Worm (Caenorhabditis elegans) whole organism, young adult: ENCODE measurements around the gene brf-1.

Experiments used
- D2030.7 ChIP-seq: fragments of 200-800 bp; sonication (Bioruptor generic); IDR thresholded peaks from 2 replicates; pipeline ENCODE4 v1.3.6; 2022; ENCODE audit warnings: missing genetic modification reagents, missing genetic modification characterization, missing compliant biosample characterization
- F10E7.11 ChIP-seq: sonication (generic microtip); optimal IDR thresholded peaks from 2 replicates; lab custom pipeline; 2017; ENCODE audit warnings: mild to moderate bottlenecking, missing genetic modification characterization, moderate library complexity, missing compliant biosample characterization
- F22D6.2 ChIP-seq: sonication (generic microtip); optimal IDR thresholded peaks from 2 replicates; lab custom pipeline; 2016; ENCODE audit warnings: mild to moderate bottlenecking, missing genetic modification characterization, missing compliant biosample characterization
- F33H1.4 ChIP-seq: fragments of 200-800 bp; sonication (Bioruptor generic); IDR thresholded peaks from 2 replicates; pipeline ENCODE4 v1.3.6; 2022; ENCODE audit warnings: missing genetic modification reagents, missing genetic modification characterization, missing compliant biosample characterization
- F37B4.10 ChIP-seq: fragments of 200-800 bp; sonication (Bioruptor generic); IDR thresholded peaks from 2 replicates; pipeline ENCODE4 v1.3.6; 2022; ENCODE audit warnings: missing genetic modification characterization, missing compliant biosample characterization
- F57C9.4 ChIP-seq: sonication (generic microtip); optimal IDR thresholded peaks from 2 replicates; lab custom pipeline; 2017; ENCODE audit warnings: mild to moderate bottlenecking, missing genetic modification characterization, missing compliant biosample characterization
- K12H6.12 ChIP-seq: fragments of 200-800 bp; sonication (Bioruptor generic); optimal IDR thresholded peaks from 2 replicates; lab custom pipeline; 2018; ENCODE audit warnings: mild to moderate bottlenecking, missing genetic modification characterization, missing compliant biosample characterization
- T07F8.4 ChIP-seq: sonication (generic microtip); optimal IDR thresholded peaks from 2 replicates; lab custom pipeline; 2016; ENCODE audit warnings: mild to moderate bottlenecking, missing genetic modification characterization, moderate library complexity, missing compliant biosample characterization
- ZK185.1 ChIP-seq: sonication (generic microtip); optimal IDR thresholded peaks from 2 replicates; lab custom pipeline; 2016; ENCODE audit warnings: mild to moderate bottlenecking, missing genetic modification characterization, missing compliant biosample characterization; ENCODE audit not compliant: poor library complexity, severe bottlenecking
- ama-1 ChIP-seq, 3 experiments: fragments of 150-350 bp in 1 of 3; sonication (generic microtip) in 2 of 3; optimal IDR thresholded peaks; 2 replicates each; lab custom pipeline; 2014 to 2018; ENCODE audit warnings: missing biosample characterization in 2 of 3, missing genetic modification characterization in 2 of 3, missing genetic modification reagents in 2 of 3
- atf-7 ChIP-seq: sonication (generic microtip); optimal IDR thresholded peaks from 2 replicates; lab custom pipeline; 2017; ENCODE audit warnings: mild to moderate bottlenecking, missing genetic modification characterization, missing compliant biosample characterization
- attf-3 ChIP-seq: fragments of 200-800 bp; sonication (Bioruptor generic); conservative IDR thresholded peaks from 2 replicates; pipeline ENCODE4 v1.3.6; 2022; ENCODE audit warnings: missing genetic modification reagents, missing genetic modification characterization, missing compliant biosample characterization
- attf-6 ChIP-seq: fragments of 200-800 bp; sonication (Bioruptor generic); IDR thresholded peaks from 2 replicates; pipeline ENCODE4 v1.3.6; 2022; ENCODE audit warnings: missing genetic modification reagents, missing genetic modification characterization, missing compliant biosample characterization
- ccch-3 ChIP-seq: fragments of 200-800 bp; sonication (Bioruptor generic); optimal IDR thresholded peaks from 2 replicates; lab custom pipeline; 2018; ENCODE audit warnings: mild to moderate bottlenecking, missing genetic modification characterization, missing compliant biosample characterization
- cebp-1 ChIP-seq, 2 experiments: fragments of 200-800 bp in 1 of 2; sonication (Bioruptor generic) in 1 of 2; sonication (generic microtip) in 1 of 2; IDR thresholded peaks in 1 of 2; optimal IDR thresholded peaks in 1 of 2; 2 replicates each; pipeline versions ENCODE4 v1.3.6 to Lab custom; 2017 to 2022; ENCODE audit warnings: missing compliant biosample characterization in 2 of 2, missing genetic modification characterization in 2 of 2, mild to moderate bottlenecking in 1 of 2, missing genetic modification reagents in 1 of 2, moderate library complexity in 1 of 2
- ceh-79 ChIP-seq: sonication (generic microtip); optimal IDR thresholded peaks from 2 replicates; lab custom pipeline; 2017; ENCODE audit warnings: mild to moderate bottlenecking, missing genetic modification characterization, missing compliant biosample characterization
- efl-1 ChIP-seq: fragments of 150-350 bp; optimal IDR thresholded peaks from 2 replicates; lab custom pipeline; 2014; ENCODE audit warnings: missing biosample characterization, missing genetic modification reagents, missing genetic modification characterization
- egl-18 ChIP-seq: fragments of 200-800 bp; sonication (Bioruptor generic); IDR thresholded peaks from 2 replicates; pipeline ENCODE4 v1.3.6; 2022; ENCODE audit warnings: missing genetic modification reagents, missing genetic modification characterization, missing compliant biosample characterization
- egl-44 ChIP-seq: fragments of 200-800 bp; sonication (Bioruptor generic); IDR thresholded peaks from 2 replicates; pipeline ENCODE4 v1.3.6; 2022; ENCODE audit warnings: missing genetic modification reagents, missing genetic modification characterization, missing compliant biosample characterization
- ets-4 ChIP-seq: fragments of 200-800 bp; sonication (Bioruptor generic); optimal IDR thresholded peaks from 2 replicates; lab custom pipeline; 2018; ENCODE audit warnings: mild to moderate bottlenecking, missing genetic modification characterization, missing compliant biosample characterization
- hrde-1 ChIP-seq: sonication (generic microtip); optimal IDR thresholded peaks from 2 replicates; lab custom pipeline; 2016; ENCODE audit warnings: missing genetic modification characterization, mild to moderate bottlenecking, missing compliant biosample characterization, moderate library complexity, missing genotype, missing genetic modification reagents, borderline replicate concordance
- hsf-1 ChIP-seq: fragments of 200-800 bp; sonication (Bioruptor generic); IDR thresholded peaks from 2 replicates; pipeline ENCODE4 v1.3.6; 2022; ENCODE audit warnings: missing genetic modification reagents, missing genetic modification characterization, missing compliant biosample characterization
- let-607 ChIP-seq, 2 experiments: fragments of 200-800 bp in 1 of 2; sonication (Bioruptor generic) in 1 of 2; sonication (generic microtip) in 1 of 2; optimal IDR thresholded peaks; 2 replicates each; lab custom pipeline; 2016 to 2018; ENCODE audit warnings: mild to moderate bottlenecking in 2 of 2, missing compliant biosample characterization in 2 of 2, missing genetic modification characterization in 2 of 2, moderate library complexity in 2 of 2, missing genotype in 1 of 2
- madf-10 ChIP-seq: sonication (generic microtip); optimal IDR thresholded peaks from 2 replicates; lab custom pipeline; 2016; ENCODE audit warnings: mild to moderate bottlenecking, missing genetic modification characterization, missing compliant biosample characterization
- madf-3 ChIP-seq: fragments of 200-800 bp; sonication (Bioruptor generic); IDR thresholded peaks from 2 replicates; pipeline ENCODE4 v1.3.6; 2022; ENCODE audit warnings: missing genetic modification reagents, missing genetic modification characterization, missing compliant biosample characterization
- nhr-27 ChIP-seq: fragments of 200-800 bp; sonication (Bioruptor generic); optimal IDR thresholded peaks from 2 replicates; lab custom pipeline; 2018; ENCODE audit warnings: mild to moderate bottlenecking, missing genetic modification characterization, moderate library complexity, missing compliant biosample characterization
- nhr-80 ChIP-seq: sonication (generic microtip); optimal IDR thresholded peaks from 2 replicates; lab custom pipeline; 2016; ENCODE audit warnings: missing genetic modification characterization, missing compliant biosample characterization
- rcor-1 ChIP-seq: fragments of 200-800 bp; sonication (Bioruptor generic); IDR thresholded peaks from 2 replicates; pipeline ENCODE4 v1.3.6; 2022; ENCODE audit warnings: missing genetic modification reagents, missing genetic modification characterization, missing compliant biosample characterization
- rpc-1 ChIP-seq, 2 experiments: fragments of 150-350 bp in 1 of 2; sonication (generic microtip) in 1 of 2; optimal IDR thresholded peaks; 2 replicates each; lab custom pipeline; 2014 to 2018; ENCODE audit warnings: missing biosample characterization in 1 of 2, missing genetic modification characterization in 1 of 2, missing genetic modification reagents in 1 of 2, missing genotype in 1 of 2
- somi-1 ChIP-seq: fragments of 200-800 bp; sonication (Bioruptor generic); optimal IDR thresholded peaks from 2 replicates; lab custom pipeline; 2018; ENCODE audit warnings: mild to moderate bottlenecking, missing genetic modification characterization, missing compliant biosample characterization
- sptf-2 ChIP-seq: fragments of 200-800 bp; sonication (Bioruptor generic); optimal IDR thresholded peaks from 2 replicates; lab custom pipeline; 2018; ENCODE audit warnings: mild to moderate bottlenecking, missing genetic modification characterization, missing compliant biosample characterization
- tbp1 ChIP-seq: fragments of 200-800 bp; sonication (Bioruptor generic); optimal IDR thresholded peaks from 2 replicates; lab custom pipeline; 2018; ENCODE audit warnings: mild to moderate bottlenecking, missing genetic modification characterization, missing compliant biosample characterization
- tlf-1 ChIP-seq: fragments of 200-800 bp; sonication (Bioruptor generic); optimal IDR thresholded peaks from 2 replicates; lab custom pipeline; 2018; ENCODE audit warnings: mild to moderate bottlenecking, missing genetic modification characterization, missing compliant biosample characterization
- unc-130 ChIP-seq: sonication (generic microtip); optimal IDR thresholded peaks from 2 replicates; lab custom pipeline; 2016; ENCODE audit warnings: missing genetic modification reagents, missing genetic modification characterization, missing compliant biosample characterization
- unc-62 ChIP-seq: fragments of 150-350 bp; optimal IDR thresholded peaks from 2 replicates; lab custom pipeline; 2014; ENCODE audit warnings: missing biosample characterization, missing genetic modification reagents, missing genetic modification characterization
- xnd-1 ChIP-seq: sonication (generic microtip); optimal IDR thresholded peaks from 2 replicates; lab custom pipeline; 2016; ENCODE audit warnings: missing genotype, missing genetic modification reagents, missing genetic modification characterization, missing compliant biosample characterization
- ztf-22 ChIP-seq: fragments of 200-800 bp; sonication (Bioruptor generic); optimal IDR thresholded peaks from 2 replicates; lab custom pipeline; 2018; ENCODE audit warnings: mild to moderate bottlenecking, missing genetic modification characterization, moderate library complexity, missing compliant biosample characterization
- ztf-26 ChIP-seq: sonication (generic microtip); optimal IDR thresholded peaks from 2 replicates; lab custom pipeline; 2017; ENCODE audit warnings: missing genetic modification characterization, missing compliant biosample characterization

Gene brf-1

DNA sequence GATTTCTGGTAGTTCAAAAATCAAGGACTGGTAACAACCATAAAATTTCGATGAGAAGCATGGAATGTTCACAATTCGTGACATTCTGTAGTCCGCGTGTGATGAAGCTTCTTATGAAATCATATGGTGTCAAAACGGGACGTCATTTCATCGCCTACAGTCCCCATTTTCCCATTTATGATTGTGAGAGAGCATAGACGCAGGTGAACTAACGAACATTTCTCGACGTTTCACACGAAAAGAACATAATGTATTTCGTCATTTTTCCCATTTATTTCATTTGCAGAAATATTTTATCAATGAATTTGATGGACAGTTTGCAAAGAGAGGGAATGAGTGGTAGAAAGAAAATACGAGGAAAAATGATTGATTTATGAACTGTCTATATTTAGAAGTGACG is 18.5 kb upstream of the brf-1 start (continued):
- TF ChIP-seq somi-1 (GFP tag; lab: Kevin White, UChicago): no peak
- no peak for TF ChIP-seq unc-130 (GFP tag; lab: Kevin White, UChicago)
- TF ChIP-seq ZK185.1 (tag; lab: Kevin White, UChicago): no peak
- TF ChIP-seq D2030.7: no peak
- TF ChIP-seq unc-62 (GFP tag; lab: Kevin White, UChicago): peak; percentile 82
- peak; percentile 79 for TF ChIP-seq cebp-1 (GFP tag; IDR thresholded peaks at IDR 0.05; lab: Robert Waterston, UW)
- peak; percentile 80 for TF ChIP-seq cebp-1 (tag; optimal IDR thresholded peaks at IDR 0.05; lab: Kevin White, UChicago)
- TF ChIP-seq ccch-3: no peak
- no peak for TF ChIP-seq K12H6.12 (tag; lab: Kevin White, UChicago)
- TF ChIP-seq attf-3 (GFP tag; lab: Robert Waterston, UW): no peak
- no peak for TF ChIP-seq egl-18 (GFP tag; lab: Robert Waterston, UW)
- no peak for TF ChIP-seq F22D6.2
- no peak for TF ChIP-seq ama-1 (optimal IDR thresholded peaks at IDR 0.05; lab: Kevin White, UChicago)
- TF ChIP-seq ama-1 (GFP tag; optimal IDR thresholded peaks at IDR 0.05; lab: Kevin White, UChicago): no peak
- TF ChIP-seq F33H1.4 (GFP tag; lab: Robert Waterston, UW): no peak
- no peak for TF ChIP-seq hsf-1 (GFP tag; lab: Robert Waterston, UW)
- no peak for TF ChIP-seq F10E7.11 (tag; lab: Kevin White, UChicago)
- TF ChIP-seq attf-6 (GFP tag; lab: Robert Waterston, UW): no peak
- no peak for TF ChIP-seq F37B4.10
- no peak for TF ChIP-seq rpc-1 (optimal IDR thresholded peaks at IDR 0.05; lab: Kevin White, UChicago)
- TF ChIP-seq rpc-1 (tag; optimal IDR thresholded peaks at IDR 0.05; lab: Kevin White, UChicago): no peak
- no peak for TF ChIP-seq madf-10 (tag; lab: Kevin White, UChicago)
- no peak for TF ChIP-seq sptf-2
- TF ChIP-seq efl-1 (GFP tag; lab: Kevin White, UChicago): no peak
- TF ChIP-seq madf-3: no peak
- TF ChIP-seq ztf-22 (GFP tag; lab: Kevin White, UChicago): peak; percentile 44
- TF ChIP-seq nhr-80 (tag; lab: Kevin White, UChicago): peak; percentile 57
- TF ChIP-seq hrde-1 (tag; lab: Kevin White, UChicago): no peak
- TF ChIP-seq rcor-1 (GFP tag; lab: Robert Waterston, UW): no peak

DNA sequence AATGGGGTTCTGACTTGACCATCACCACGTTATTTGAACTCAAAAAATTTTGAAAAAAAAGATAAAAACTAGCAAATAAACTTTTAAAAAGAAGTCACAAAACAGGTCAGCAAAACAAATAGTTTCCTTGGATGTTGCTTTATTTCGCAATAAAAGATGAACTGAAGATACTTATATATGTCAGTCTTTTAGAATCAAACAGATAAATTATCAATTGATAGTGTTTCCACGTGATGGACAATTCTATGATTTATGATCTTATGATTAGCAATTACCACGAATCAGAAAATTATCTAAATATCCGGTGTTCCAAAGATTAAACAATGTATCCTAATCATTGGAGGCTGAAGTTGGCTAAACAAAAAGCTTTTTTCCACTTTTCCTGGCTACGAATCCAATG is 17.9 kb upstream of the brf-1 start:
- TF ChIP-seq ztf-26: peak; percentile 4
- TF ChIP-seq cebp-1 (GFP tag; IDR thresholded peaks at IDR 0.05; lab: Robert Waterston, UW): peak; percentile 84
- peak; percentile 90 for TF ChIP-seq cebp-1 (tag; optimal IDR thresholded peaks at IDR 0.05; lab: Kevin White, UChicago)
- no peak for TF ChIP-seq nhr-27 (tag; lab: Kevin White, UChicago)
- TF ChIP-seq unc-62 (GFP tag; lab: Kevin White, UChicago): peak; percentile 87
- no peak for TF ChIP-seq F57C9.4 (tag; lab: Kevin White, UChicago)
- peak; percentile 12 for TF ChIP-seq somi-1 (GFP tag; lab: Kevin White, UChicago)

ce11 chrII:7289923-7290476 is 15.7 kb upstream of the brf-1 start, which contains the start of gene C30G12.2:
TSS of gene C30G12.2 (plus strand) at chrII:7290426.
- TF ChIP-seq egl-44: no peak
- no peak for TF ChIP-seq T07F8.4 (tag; lab: Kevin White, UChicago)
- TF ChIP-seq nhr-80 (tag; lab: Kevin White, UChicago): peak; percentile 93
- TF ChIP-seq ceh-79: no peak
- TF ChIP-seq atf-7: peak; percentile 51
- peak in 1 of 2 experiments; percentile 72 for TF ChIP-seq let-607 (tag; optimal IDR thresholded peaks at IDR 0.05; lab: Kevin White, UChicago)
- TF ChIP-seq tbp1 (GFP tag; lab: Kevin White, UChicago): peak; percentile 32
- TF ChIP-seq xnd-1: no peak
- TF ChIP-seq ztf-22 (GFP tag; lab: Kevin White, UChicago): peak; percentile 24
- peak; percentile 96 for TF ChIP-seq unc-62 (GFP tag; lab: Kevin White, UChicago)
- TF ChIP-seq ets-4 (GFP tag; lab: Kevin White, UChicago): peak; percentile 34
- TF ChIP-seq tlf-1: no peak
